Fruit fly (Drosophila melanogaster) whole organism, embryonic: ENCODE measurements around the gene CHES-1-like.
A peak's percentile ranks its signal among the peaks of the same experiment; 100 is the strongest.

ENCODE experiments used
- Blimp-1 ChIP-seq: fragments of 200-800 bp; sonication (Bioruptor generic); optimal IDR thresholded peaks from 3 replicates; lab custom pipeline; 2018; ENCODE audit warnings: missing biosample characterization, missing genetic modification characterization, mild to moderate bottlenecking, moderate library complexity, missing genetic modification reagents
- CG1024 ChIP-seq: fragments of 200-800 bp; sonication (Bioruptor generic); IDR thresholded peaks from 2 replicates; pipeline ENCODE4 v1.3.6; 2022; ENCODE audit warnings: missing biosample characterization, missing genetic modification characterization
- CG11085 ChIP-seq: fragments of 200-800 bp; sonication (Bioruptor generic); IDR thresholded peaks from 2 replicates; pipeline ENCODE4 v1.3.6; 2022; ENCODE audit warnings: missing biosample characterization, missing genetic modification characterization
- CG11723 ChIP-seq: fragments of 200-800 bp; sonication (Bioruptor generic); optimal IDR thresholded peaks from 2 replicates; lab custom pipeline; 2017; ENCODE audit warnings: missing biosample characterization, mild to moderate bottlenecking, missing genetic modification characterization
- CG12942 ChIP-seq: fragments of 200-800 bp; sonication (Bioruptor generic); optimal IDR thresholded peaks from 3 replicates; lab custom pipeline; 2016; ENCODE audit warnings: missing biosample characterization, missing genetic modification characterization
- CG15011 ChIP-seq: fragments of 200-800 bp; sonication (Bioruptor generic); optimal IDR thresholded peaks from 3 replicates; lab custom pipeline; 2018; ENCODE audit warnings: missing biosample characterization, mild to moderate bottlenecking, missing genetic modification characterization
- CG15479 ChIP-seq: fragments of 200-800 bp; sonication (Bioruptor generic); optimal IDR thresholded peaks from 3 replicates; lab custom pipeline; 2019; ENCODE audit warnings: missing biosample characterization, mild to moderate bottlenecking, missing genetic modification characterization, moderate library complexity
- CG17328 ChIP-seq: fragments of 200-800 bp; sonication (Bioruptor generic); IDR thresholded peaks from 2 replicates; pipeline ENCODE4 v1.3.6; 2022; ENCODE audit warnings: missing biosample characterization, missing genetic modification characterization
- CG31388 ChIP-seq: fragments of 200-800 bp; sonication (Bioruptor generic); optimal IDR thresholded peaks from 2 replicates; lab custom pipeline; 2016; ENCODE audit warnings: missing biosample characterization, missing genetic modification characterization
- CG3163 ChIP-seq: fragments of 200-800 bp; sonication (Bioruptor generic); optimal IDR thresholded peaks from 3 replicates; lab custom pipeline; 2016; ENCODE audit warnings: missing biosample characterization, missing genetic modification characterization
- CG32532 ChIP-seq: fragments of 200-800 bp; sonication (Bioruptor generic); IDR thresholded peaks from 2 replicates; pipeline ENCODE4 v1.3.6; 2022; ENCODE audit warnings: missing biosample characterization, missing genetic modification characterization
- CG6854 ChIP-seq: fragments of 200-800 bp; sonication (Bioruptor generic); optimal IDR thresholded peaks from 3 replicates; lab custom pipeline; 2017; ENCODE audit warnings: missing biosample characterization, mild to moderate bottlenecking, missing genetic modification characterization
- CG8478 ChIP-seq: fragments of >200 bp; optimal IDR thresholded peaks from 2 replicates; lab custom pipeline; 2018
- Drgx ChIP-seq: fragments of 200-800 bp; sonication (Bioruptor generic); IDR thresholded peaks from 2 replicates; pipeline ENCODE4 v1.3.6; 2022; ENCODE audit warnings: missing biosample characterization, missing genetic modification characterization
- Gsc ChIP-seq: fragments of 200-800 bp; sonication (Bioruptor generic); IDR thresholded peaks from 2 replicates; pipeline ENCODE4 v1.3.6; 2022; ENCODE audit warnings: missing biosample characterization, missing genetic modification characterization
- Gug ChIP-seq: fragments of 200-800 bp; sonication (Bioruptor generic); IDR thresholded peaks from 4 replicates; pipeline ENCODE4 v1.3.6; 2022; ENCODE audit warnings: missing biosample characterization, missing genetic modification characterization
- Hmr ChIP-seq: fragments of 200-800 bp; sonication (Bioruptor generic); optimal IDR thresholded peaks from 3 replicates; lab custom pipeline; 2017; ENCODE audit warnings: mild to moderate bottlenecking, missing biosample characterization, missing genetic modification reagents, missing genetic modification characterization
- Nf-YA ChIP-seq: fragments of 200-800 bp; sonication (Bioruptor generic); IDR thresholded peaks from 2 replicates; pipeline ENCODE4 v1.3.6; 2022; ENCODE audit warnings: missing biosample characterization, missing genetic modification characterization
- Ptx1 ChIP-seq: fragments of 200-800 bp; sonication (Bioruptor generic); IDR thresholded peaks from 2 replicates; pipeline ENCODE4 v1.3.6; 2022; ENCODE audit warnings: missing biosample characterization, missing genetic modification characterization
- Rx ChIP-seq: fragments of 200-800 bp; sonication (Bioruptor generic); IDR thresholded peaks from 2 replicates; pipeline ENCODE4 v1.3.6; 2022; ENCODE audit warnings: missing biosample characterization, missing genetic modification characterization
- Sox102F ChIP-seq: fragments of 200-800 bp; sonication (Bioruptor generic); optimal IDR thresholded peaks from 2 replicates; lab custom pipeline; 2018; ENCODE audit warnings: missing biosample characterization, mild to moderate bottlenecking, missing genetic modification characterization, moderate library complexity
- Spps ChIP-seq: fragments of 200-800 bp; sonication (Bioruptor generic); optimal IDR thresholded peaks from 2 replicates; lab custom pipeline; 2018; ENCODE audit warnings: missing biosample characterization, mild to moderate bottlenecking, missing genetic modification characterization
- Sry-β ChIP-seq: fragments of 200-800 bp; sonication (Bioruptor generic); optimal IDR thresholded peaks from 2 replicates; lab custom pipeline; 2018; ENCODE audit warnings: missing biosample characterization, mild to moderate bottlenecking, missing genetic modification characterization, moderate library complexity
- Stat92E ChIP-seq, 3 experiments: fragments of >200 bp in 2 of 3; fragments of 200-800 bp in 1 of 3; sonication (Bioruptor generic) in 1 of 3; optimal IDR thresholded peaks; 2 replicates each; lab custom pipeline; 2017 to 2019; ENCODE audit warnings: missing biosample characterization in 3 of 3, missing genetic modification characterization in 3 of 3, mild to moderate bottlenecking in 1 of 3, moderate library complexity in 1 of 3
- TFAM ChIP-seq: fragments of 200-800 bp; sonication (Bioruptor generic); optimal IDR thresholded peaks from 2 replicates; lab custom pipeline; 2017; ENCODE audit warnings: missing biosample characterization, missing genetic modification characterization, inconsistent platforms
- Trl ChIP-seq, 3 experiments: fragments of >200 bp in 2 of 3; fragments of 200-800 bp in 1 of 3; sonication (Bioruptor generic) in 1 of 3; optimal IDR thresholded peaks; 2 replicates in 1 of 3; 3 replicates in 2 of 3; lab custom pipeline; 2016 to 2017; ENCODE audit warnings: missing biosample characterization in 1 of 3, missing genetic modification characterization in 1 of 3
- az2 ChIP-seq: fragments of 200-800 bp; sonication (Bioruptor generic); optimal IDR thresholded peaks from 3 replicates; lab custom pipeline; 2016; ENCODE audit warnings: missing biosample characterization, missing genetic modification characterization
- chinmo ChIP-seq: fragments of 200-800 bp; sonication (Bioruptor generic); IDR thresholded peaks from 4 replicates; pipeline ENCODE4 v1.3.6; 2022; ENCODE audit warnings: missing biosample characterization, missing genetic modification characterization; ENCODE audit not compliant: partially characterized antibody
- cwo ChIP-seq: fragments of 200-800 bp; sonication (Bioruptor generic); optimal IDR thresholded peaks from 3 replicates; lab custom pipeline; 2017; ENCODE audit warnings: missing biosample characterization, missing genetic modification characterization, mild to moderate bottlenecking, moderate library complexity, missing genetic modification reagents
- dysf ChIP-seq: fragments of 200-800 bp; sonication (Bioruptor generic); IDR thresholded peaks from 3 replicates; pipeline ENCODE4 v1.3.6; 2022; ENCODE audit warnings: missing biosample characterization, missing genetic modification characterization
- gfzf ChIP-seq: fragments of 200-800 bp; sonication (Bioruptor generic); optimal IDR thresholded peaks from 2 replicates; lab custom pipeline; 2016; ENCODE audit warnings: missing biosample characterization, mild to moderate bottlenecking, missing genetic modification characterization, moderate library complexity
- grau ChIP-seq: fragments of 200-800 bp; optimal IDR thresholded peaks from 3 replicates; lab custom pipeline; 2019; ENCODE audit warnings: missing biosample characterization, mild to moderate bottlenecking, missing genetic modification characterization, moderate library complexity
- grn ChIP-seq: fragments of 200-800 bp; sonication (Bioruptor generic); optimal IDR thresholded peaks from 3 replicates; lab custom pipeline; 2017; ENCODE audit warnings: missing biosample characterization, missing genetic modification characterization
- gsb ChIP-seq: fragments of 200-800 bp; sonication (Bioruptor generic); IDR thresholded peaks from 2 replicates; pipeline ENCODE4 v1.3.6; 2022; ENCODE audit warnings: missing biosample characterization, missing genetic modification characterization
- hkb ChIP-seq, 2 experiments: fragments of 200-800 bp in 1 of 2; fragments of >200 bp in 1 of 2; sonication (Bioruptor generic) in 1 of 2; IDR thresholded peaks in 1 of 2; optimal IDR thresholded peaks in 1 of 2; 2 replicates each; pipeline versions ENCODE4 v1.3.6 to Lab custom; 2017 to 2022; ENCODE audit warnings: missing biosample characterization in 1 of 2, missing genetic modification characterization in 1 of 2
- luna ChIP-seq: fragments of 200-800 bp; sonication (Bioruptor generic); optimal IDR thresholded peaks from 2 replicates; lab custom pipeline; 2016; ENCODE audit warnings: missing biosample characterization, missing genetic modification characterization
- nerfin-1 ChIP-seq: fragments of 200-800 bp; sonication (Bioruptor generic); optimal IDR thresholded peaks from 3 replicates; lab custom pipeline; 2019; ENCODE audit warnings: missing biosample characterization, mild to moderate bottlenecking, missing genetic modification characterization, moderate library complexity
- nerfin-2 ChIP-seq: fragments of 200-800 bp; sonication (Bioruptor generic); IDR thresholded peaks from 2 replicates; pipeline ENCODE4 v1.3.6; 2022; ENCODE audit warnings: missing biosample characterization, missing genetic modification characterization; ENCODE audit not compliant: partially characterized antibody
- oc ChIP-seq: fragments of 200-800 bp; sonication (Bioruptor generic); optimal IDR thresholded peaks from 2 replicates; lab custom pipeline; 2018; ENCODE audit warnings: missing biosample characterization, mild to moderate bottlenecking, missing genetic modification characterization, moderate library complexity
- odd ChIP-seq: fragments of 200-800 bp; sonication (Bioruptor generic); optimal IDR thresholded peaks from 2 replicates; lab custom pipeline; 2017; ENCODE audit warnings: missing biosample characterization, mild to moderate bottlenecking, missing genetic modification characterization
- salm ChIP-seq: fragments of 200-800 bp; sonication (Bioruptor generic); optimal IDR thresholded peaks from 2 replicates; lab custom pipeline; 2018; ENCODE audit warnings: missing biosample characterization, mild to moderate bottlenecking, missing genetic modification characterization
- sd ChIP-seq: fragments of 200-800 bp; sonication (Bioruptor generic); optimal IDR thresholded peaks from 3 replicates; lab custom pipeline; 2018; ENCODE audit warnings: missing biosample characterization, mild to moderate bottlenecking, missing genetic modification characterization, moderate library complexity
- seq ChIP-seq: fragments of 200-800 bp; sonication (Bioruptor generic); IDR thresholded peaks from 2 replicates; pipeline ENCODE4 v1.3.6; 2022; ENCODE audit warnings: missing biosample characterization, missing genetic modification characterization
- shn ChIP-seq: fragments of 200-800 bp; sonication (Bioruptor generic); optimal IDR thresholded peaks from 3 replicates; lab custom pipeline; 2016; ENCODE audit warnings: missing biosample characterization, missing genetic modification characterization
- stc ChIP-seq: fragments of 200-800 bp; sonication (Bioruptor generic); IDR thresholded peaks from 2 replicates; pipeline ENCODE4 v1.3.6; 2022; ENCODE audit warnings: missing biosample characterization, missing genetic modification characterization
- tap ChIP-seq: fragments of 200-800 bp; optimal IDR thresholded peaks from 3 replicates; lab custom pipeline; 2019; ENCODE audit warnings: missing biosample characterization, mild to moderate bottlenecking, missing genetic modification characterization, moderate library complexity
- tna ChIP-seq: fragments of 200-800 bp; sonication (Bioruptor generic); IDR thresholded peaks from 2 replicates; pipeline ENCODE4 v1.3.6; 2022; ENCODE audit warnings: missing biosample characterization, missing genetic modification characterization; ENCODE audit not compliant: partially characterized antibody

Gene CHES-1-like

dm6 chrX:7698000-7698896 is 10.9 kb downstream of the CHES-1-like start (continued):
- TF ChIP-seq dysf (GFP tag; lab: Robert Waterston, UW) (peak; percentile 97), gfzf (no peak), CG8478 (no peak), CG3163 (GFP tag; lab: Kevin White, UChicago) (peak; percentile 89), Sry-β (GFP tag; lab: Kevin White, UChicago) (peak; percentile 55), shn (GFP tag; lab: Kevin White, UChicago) (peak; percentile 79), odd (peak; percentile 93), nerfin-1 (tag; lab: Kevin White, UChicago) (peak; percentile 91), CG31388 (peak; percentile 86), Rx (GFP tag; lab: Robert Waterston, UW) (peak; percentile 91), CG32532 (GFP tag; lab: Robert Waterston, UW) (peak; percentile 96), nerfin-2 (GFP tag; lab: Robert Waterston, UW) (no peak), CG6854 (peak; percentile 94), CG1024 (GFP tag; lab: Robert Waterston, UW) (peak; percentile 92), hkb (optimal IDR thresholded peaks at IDR 0.05; lab: Kevin White, UChicago) (no peak), hkb (GFP tag; IDR thresholded peaks at IDR 0.05; lab: Robert Waterston, UW) (peak; percentile 97), Stat92E (GFP tag; optimal IDR thresholded peaks at IDR 0.05; lab: Kevin White, UChicago) (no peak), Drgx (peak; percentile 97), tna (GFP tag; lab: Robert Waterston, UW) (no peak), CG12942 (peak; percentile 90), stc (peak; percentile 94), Ptx1 (peak; percentile 97), cwo (GFP tag; lab: Kevin White, UChicago) (peak; percentile 96), salm (tag; lab: Kevin White, UChicago) (peak; percentile 95), CG17328 (peak; percentile 94), grn (GFP tag; lab: Kevin White, UChicago) (peak; percentile 72), CG15479 (GFP tag; lab: Kevin White, UChicago) (no peak), Gsc (GFP tag; lab: Robert Waterston, UW) (peak; percentile 69), Hmr (peak; percentile 97), oc (peak; percentile 95), seq (GFP tag; lab: Robert Waterston, UW) (peak; percentile 96), Blimp-1 (GFP tag; lab: Kevin White, UChicago) (peak; percentile 94), chinmo (0 out of 4 replicates have a peak, but pooled peaks have one; percentile 19), grau (peak; percentile 96), Sox102F (GFP tag; lab: Kevin White, UChicago) (peak; percentile 99), sd (tag; lab: Kevin White, UChicago) (peak; percentile 95), TFAM (peak; percentile 56), Trl (optimal IDR thresholded peaks at IDR 0.05; lab: Kevin White, UChicago) (peak; percentile 61 to 89), Trl (GFP tag; optimal IDR thresholded peaks at IDR 0.05; lab: Kevin White, UChicago) (peak; percentile 77), Nf-YA (GFP tag; lab: Robert Waterston, UW) (peak; percentile 94), luna (GFP tag; lab: Kevin White, UChicago) (peak; percentile 71), Gug (GFP tag; lab: Robert Waterston, UW) (peak; percentile 80), az2 (GFP tag; lab: Kevin White, UChicago) (peak; percentile 93), Spps (peak; percentile 85), CG15011 (GFP tag; lab: Kevin White, UChicago) (peak; percentile 93), tap (peak; percentile 97), CG11723 (GFP tag; lab: Kevin White, UChicago) (peak; percentile 91), CG11085 (GFP tag; lab: Robert Waterston, UW) (peak; percentile 93), gsb (GFP tag; lab: Robert Waterston, UW) (peak; percentile 93)
